Worm (Caenorhabditis elegans): Measurements from ENCODE around the gene B0272.3.
A peak's percentile ranks its signal among the peaks of the same experiment; 100 is the strongest.

B0272.3 gene

ce11 chrX:9443871-9444270 is 12.6 kb downstream of the B0272.3 start:
- TF ChIP-seq ces-1 (GFP tag; optimal IDR thresholded peaks at IDR 0.05) (peak; percentile 40), drap-1 (GFP tag; optimal IDR thresholded peaks at IDR 0.05) (no peak)

ce11 chrX:9446177-9446694 is 15.0 kb downstream of the B0272.3 start, which contains the start of gene ZK899.1:
TSS of gene ZK899.1 (plus strand) at chrX:9446644.
- no peak for TF ChIP-seq ceh-83 (GFP tag; optimal IDR thresholded peaks at IDR 0.05)
- no peak for TF ChIP-seq snpc-4 (tag; optimal IDR thresholded peaks at IDR 0.05)
- TF ChIP-seq nhr-2 (tag; optimal IDR thresholded peaks at IDR 0.05), result no peak
- TF ChIP-seq lin-13 (tag; optimal IDR thresholded peaks at IDR 0.05), result no peak
- no peak for TF ChIP-seq zip-8 (tag; optimal IDR thresholded peaks at IDR 0.05)
- TF ChIP-seq blmp-1 (tag; optimal IDR thresholded peaks at IDR 0.05), result no peak
- TF ChIP-seq nhr-76 (tag; optimal IDR thresholded peaks at IDR 0.05), result no peak
- no peak for TF ChIP-seq mab-5 (tag; optimal IDR thresholded peaks at IDR 0.05)
- TF ChIP-seq nhr-237 (tag; optimal IDR thresholded peaks at IDR 0.05), result no peak
- TF ChIP-seq ceh-39 (tag; optimal IDR thresholded peaks at IDR 0.05), result no peak
- no peak for TF ChIP-seq bed-3 (GFP tag; optimal IDR thresholded peaks at IDR 0.05)
- no peak for TF ChIP-seq unc-120 (tag; optimal IDR thresholded peaks at IDR 0.05; ENCODE audit: poor library complexity, severe bottlenecking)
- TF ChIP-seq ceh-43 (GFP tag; optimal IDR thresholded peaks at IDR 0.05), result no peak
- no peak for TF ChIP-seq lsy-2 (tag; optimal IDR thresholded peaks at IDR 0.05)
- no peak for TF ChIP-seq ham-2 (GFP tag; optimal IDR thresholded peaks at IDR 0.05)
- TF ChIP-seq mep-1 (tag; optimal IDR thresholded peaks at IDR 0.05), result no peak
- no peak for TF ChIP-seq cnd-1 (tag; optimal IDR thresholded peaks at IDR 0.05)
- no peak for TF ChIP-seq sem-2 (GFP tag; optimal IDR thresholded peaks at IDR 0.05)
- TF ChIP-seq tbx-8 (GFP tag; optimal IDR thresholded peaks at IDR 0.05), result no peak
- no peak for TF ChIP-seq nhr-28 (tag; optimal IDR thresholded peaks at IDR 0.05)

- no peak for TF ChIP-seq ceh-43 (GFP tag; optimal IDR thresholded peaks at IDR 0.05)
- no peak for TF ChIP-seq sptf-1 (tag; optimal IDR thresholded peaks at IDR 0.05)
- no peak for TF ChIP-seq elt-3 (tag; optimal IDR thresholded peaks at IDR 0.05)
- no peak for TF ChIP-seq ceh-39 (tag; optimal IDR thresholded peaks at IDR 0.05)
- no peak for TF ChIP-seq M03D4.4 (tag; optimal IDR thresholded peaks at IDR 0.05)
- TF ChIP-seq sem-2 (GFP tag; optimal IDR thresholded peaks at IDR 0.05), result no peak
- TF ChIP-seq nhr-237 (tag; optimal IDR thresholded peaks at IDR 0.05), result no peak
- no peak for TF ChIP-seq ztf-11 (tag; optimal IDR thresholded peaks at IDR 0.05)
- TF ChIP-seq snpc-4 (tag; optimal IDR thresholded peaks at IDR 0.05), result no peak
- no peak for TF ChIP-seq lsy-2 (tag; optimal IDR thresholded peaks at IDR 0.05)
- TF ChIP-seq nhr-2 (tag; optimal IDR thresholded peaks at IDR 0.05), result no peak
- TF ChIP-seq blmp-1 (tag; optimal IDR thresholded peaks at IDR 0.05), result no peak
- no peak for TF ChIP-seq elt-1 (tag; optimal IDR thresholded peaks at IDR 0.05; ENCODE audit: borderline replicate concordance, insufficient read depth)
- no peak for TF ChIP-seq lin-32 (GFP tag; optimal IDR thresholded peaks at IDR 0.05)
Measured at ce11 chrX:9449330-9449729, 18.1 kb downstream of the B0272.3 start, which contains the start of gene ZK899.7. TSS of gene ZK899.7 (minus strand) at chrX:9449430.

ce11 chrX:9451944-9452453 is 20.8 kb downstream of the B0272.3 start, which contains the start of gene ZK899.2:
TSS of gene ZK899.2 (minus strand) at chrX:9451994.
- TF ChIP-seq pha-4 (tag; optimal IDR thresholded peaks at IDR 0.05) (peak; percentile 77), elt-1 (tag; optimal IDR thresholded peaks at IDR 0.05; ENCODE audit: borderline replicate concordance, insufficient read depth) (no peak), nhr-2 (tag; optimal IDR thresholded peaks at IDR 0.05) (peak; percentile 27), unc-39 (tag; optimal IDR thresholded peaks at IDR 0.05) (no peak)

- no peak for TF ChIP-seq snpc-4 (tag; optimal IDR thresholded peaks at IDR 0.05)
- no peak for TF ChIP-seq cnd-1 (tag; optimal IDR thresholded peaks at IDR 0.05)
- TF ChIP-seq zip-8 (tag; optimal IDR thresholded peaks at IDR 0.05), result no peak
Measured at ce11 chrX:9452483-9453198, 21.4 kb downstream of the B0272.3 start, which contains the start of gene ZK899.3. TSS of gene ZK899.3 (plus strand) at chrX:9453148.

Measured in whole organism, mixed stage, embryonic.